Worm (Caenorhabditis elegans) whole organism, L4 larva: Measurements from ENCODE around the gene lgc-16.

Experiments
- aly-2 ChIP-seq: sonication (generic microtip); optimal IDR thresholded peaks from 2 replicates; lab custom pipeline; 2018; ENCODE audit warnings: missing biosample characterization, missing genetic modification characterization
- ama-1 ChIP-seq: fragments of 150-350 bp; optimal IDR thresholded peaks from 2 replicates; lab custom pipeline; 2014; ENCODE audit warnings: inconsistent platforms, mixed read lengths
- ceh-82 ChIP-seq: sonication (generic microtip); optimal IDR thresholded peaks from 2 replicates; lab custom pipeline; 2017; ENCODE audit warnings: missing biosample characterization, missing genetic modification characterization
- dmd-9 ChIP-seq: fragments of 200-800 bp; sonication (Bioruptor generic); IDR thresholded peaks from 2 replicates; pipeline ENCODE4 v1.3.6; 2022; ENCODE audit warnings: missing genetic modification reagents, missing genetic modification characterization, missing compliant biosample characterization
- nhr-11 ChIP-seq: fragments of 150-350 bp; optimal IDR thresholded peaks from 2 replicates; lab custom pipeline; 2014; ENCODE audit warnings: missing biosample characterization, missing genetic modification characterization
- nhr-237 ChIP-seq: sonication (generic microtip); optimal IDR thresholded peaks from 2 replicates; lab custom pipeline; 2017; ENCODE audit warnings: missing biosample characterization, missing genetic modification characterization
- nhr-76 ChIP-seq: fragments of 150-350 bp; optimal IDR thresholded peaks from 2 replicates; lab custom pipeline; 2014; ENCODE audit warnings: missing biosample characterization, missing genetic modification characterization
- unc-130 ChIP-seq: sonication (generic microtip); optimal IDR thresholded peaks from 2 replicates; lab custom pipeline; 2016; ENCODE audit warnings: missing genetic modification reagents, missing genetic modification characterization, missing compliant biosample characterization

DNA sequence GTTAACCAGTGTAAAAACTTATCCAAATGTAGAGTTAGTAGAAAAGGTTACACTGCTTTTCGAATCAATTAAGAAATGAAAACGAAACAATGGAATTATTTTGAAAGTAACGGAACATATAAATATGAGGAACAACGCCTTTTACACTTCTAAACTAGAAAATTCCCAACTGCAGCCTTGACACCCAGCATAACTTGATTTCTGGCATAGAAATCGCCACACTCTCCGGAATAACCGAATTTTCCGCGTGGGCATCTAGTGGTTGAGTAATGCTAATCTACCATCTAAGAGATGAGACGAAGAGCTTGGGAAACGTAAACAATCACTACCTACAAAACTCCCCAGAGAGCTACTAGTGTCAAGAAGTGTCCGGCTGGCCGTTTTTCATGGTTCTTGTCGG lies 37.2 kb upstream of the lgc-16 start:
- no peak for TF ChIP-seq nhr-11
- no peak for TF ChIP-seq ama-1
- TF ChIP-seq aly-2, result no peak
- no peak for TF ChIP-seq ceh-82 (tag; lab: Kevin White, UChicago)
- TF ChIP-seq dmd-9, result no peak
- TF ChIP-seq nhr-237 (tag; lab: Kevin White, UChicago), result no peak
- TF ChIP-seq unc-130 (GFP tag; lab: Kevin White, UChicago), result no peak
- no peak for TF ChIP-seq nhr-76 (tag; lab: Kevin White, UChicago)
